Worm (Caenorhabditis elegans) whole organism, L3 larva: ENCODE results near the gene sulp-7.

Source experiments
- egl-27 ChIP-seq: sonication (generic microtip); optimal IDR thresholded peaks from 4 replicates; lab custom pipeline; 2017; ENCODE audit warnings: missing biosample characterization, missing genetic modification reagents, missing genetic modification characterization
- jun-1 ChIP-seq: fragments of 150-350 bp; optimal IDR thresholded peaks from 2 replicates; lab custom pipeline; 2014; ENCODE audit warnings: missing biosample characterization, missing genetic modification reagents, missing genetic modification characterization
- lin-39 ChIP-seq: fragments of 150-350 bp; optimal IDR thresholded peaks from 2 replicates; lab custom pipeline; 2018; ENCODE audit warnings: missing biosample characterization, missing genetic modification reagents, missing genetic modification characterization
- mdl-1 ChIP-seq: fragments of 150-350 bp; optimal IDR thresholded peaks from 2 replicates; lab custom pipeline; 2014; ENCODE audit warnings: missing biosample characterization, missing genetic modification characterization
- nfya-1 ChIP-seq: sonication (generic microtip); optimal IDR thresholded peaks from 2 replicates; lab custom pipeline; 2017; ENCODE audit warnings: missing genetic modification characterization, mild to moderate bottlenecking, missing compliant biosample characterization, antibody characterized with exemption, moderate library complexity; ENCODE audit not compliant: insufficient read depth
- nhr-77 ChIP-seq: fragments of 150-350 bp; optimal IDR thresholded peaks from 2 replicates; lab custom pipeline; 2014; ENCODE audit warnings: missing biosample characterization, missing genetic modification characterization
- zag-1 ChIP-seq: fragments of 150-350 bp; optimal IDR thresholded peaks from 2 replicates; lab custom pipeline; 2014; ENCODE audit warnings: missing biosample characterization, missing genetic modification characterization

ce11 chrX:11114420-11114819 is 33.9 kb downstream of the sulp-7 start:
- TF ChIP-seq nhr-77 (tag; lab: Kevin White, UChicago) (no peak), mdl-1 (tag; lab: Kevin White, UChicago) (no peak), egl-27 (tag; lab: Kevin White, UChicago) (no peak), zag-1 (tag; lab: Kevin White, UChicago) (no peak), jun-1 (tag; lab: Kevin White, UChicago) (no peak), lin-39 (tag; lab: Kevin White, UChicago) (no peak), nfya-1 (tag; lab: Kevin White, UChicago) (no peak)
